Fruit fly (Drosophila melanogaster): ENCODE measurements around the gene rtp.

Gene rtp

dm6 chr3R:5279609-5280164, 42.6 kb upstream of the rtp start:
- TF ChIP-seq pan (optimal IDR thresholded peaks at IDR 0.05) (no peak), h (GFP tag; optimal IDR thresholded peaks at IDR 0.05) (peak; percentile 22), Abd-B (GFP tag; optimal IDR thresholded peaks at IDR 0.05) (no peak)

dm6 chr3R:5278627-5279026, 41.5 kb upstream of the rtp start:
- TF ChIP-seq rgr (GFP tag; optimal IDR thresholded peaks at IDR 0.05) (no peak), dl (GFP tag; optimal IDR thresholded peaks at IDR 0.05; ENCODE audit: insufficient read depth in 1 of 2, partially characterized antibody in 2 of 2) (no peak), Jra (GFP tag; optimal IDR thresholded peaks at IDR 0.05) (no peak), foxo (GFP tag; optimal IDR thresholded peaks at IDR 0.05) (no peak), Hr83 (GFP tag; optimal IDR thresholded peaks at IDR 0.05; ENCODE audit: poor library complexity, severe bottlenecking) (no peak), pan (optimal IDR thresholded peaks at IDR 0.05) (no peak), N (GFP tag; optimal IDR thresholded peaks at IDR 0.05) (no peak), Dfd (GFP tag; optimal IDR thresholded peaks at IDR 0.05) (no peak), OdsH (GFP tag; optimal IDR thresholded peaks at IDR 0.05) (no peak), Hnf4 (GFP tag; optimal IDR thresholded peaks at IDR 0.05) (no peak), Vsx2 (GFP tag; optimal IDR thresholded peaks at IDR 0.05; ENCODE audit: partially characterized antibody) (no peak), fru (GFP tag; optimal IDR thresholded peaks at IDR 0.05) (no peak), Abd-B (GFP tag; optimal IDR thresholded peaks at IDR 0.05) (no peak), Dif (GFP tag; optimal IDR thresholded peaks at IDR 0.05; ENCODE audit: partially characterized antibody) (no peak), psq (GFP tag; optimal IDR thresholded peaks at IDR 0.05) (no peak), Mio (GFP tag; optimal IDR thresholded peaks at IDR 0.05) (no peak), sage (GFP tag; optimal IDR thresholded peaks at IDR 0.05) (no peak), br (GFP tag; optimal IDR thresholded peaks at IDR 0.05) (no peak), usp (GFP tag; optimal IDR thresholded peaks at IDR 0.05) (no peak)

- TF ChIP-seq foxo (GFP tag; optimal IDR thresholded peaks at IDR 0.05) (no peak), psq (GFP tag; optimal IDR thresholded peaks at IDR 0.05) (no peak), Jra (GFP tag; optimal IDR thresholded peaks at IDR 0.05) (no peak), Hr78 (GFP tag; optimal IDR thresholded peaks at IDR 0.05) (no peak), br (GFP tag; optimal IDR thresholded peaks at IDR 0.05) (no peak), woc (GFP tag; optimal IDR thresholded peaks at IDR 0.05) (no peak), h (GFP tag; optimal IDR thresholded peaks at IDR 0.05) (no peak), Rel (GFP tag; optimal IDR thresholded peaks at IDR 0.05) (no peak), Rel (tag; optimal IDR thresholded peaks at IDR 0.05) (no peak), OdsH (GFP tag; optimal IDR thresholded peaks at IDR 0.05) (no peak), dsf (GFP tag; optimal IDR thresholded peaks at IDR 0.05; ENCODE audit: borderline replicate concordance) (no peak), Hr83 (GFP tag; optimal IDR thresholded peaks at IDR 0.05; ENCODE audit: poor library complexity, severe bottlenecking) (no peak), N (GFP tag; optimal IDR thresholded peaks at IDR 0.05) (no peak), Hnf4 (GFP tag; optimal IDR thresholded peaks at IDR 0.05) (no peak), dl (GFP tag; optimal IDR thresholded peaks at IDR 0.05; ENCODE audit: insufficient read depth in 1 of 2, partially characterized antibody in 2 of 2) (no peak), rgr (GFP tag; optimal IDR thresholded peaks at IDR 0.05) (no peak)
These were observed 40.6 kb upstream of the rtp start, which contains the start of gene CG31538 for dm6 chr3R:5277735-5278134. Gene CG31538 (minus strand): TSS chr3R:5277835.

dm6 chr3R:5270806-5271205, 33.7 kb upstream of the rtp start:
- TF ChIP-seq CrebA (GFP tag; optimal IDR thresholded peaks at IDR 0.05; ENCODE audit: borderline replicate concordance) (no peak), h (GFP tag; optimal IDR thresholded peaks at IDR 0.05) (peak; percentile 28), lola (GFP tag; optimal IDR thresholded peaks at IDR 0.05) (no peak), foxo (GFP tag; optimal IDR thresholded peaks at IDR 0.05) (peak in 1 of 2 experiments; percentile 47), br (GFP tag; optimal IDR thresholded peaks at IDR 0.05) (peak; percentile 16), OdsH (GFP tag; optimal IDR thresholded peaks at IDR 0.05) (no peak), rgr (GFP tag; optimal IDR thresholded peaks at IDR 0.05) (peak; percentile 44), Hnf4 (GFP tag; optimal IDR thresholded peaks at IDR 0.05) (peak; percentile 21), fru (GFP tag; optimal IDR thresholded peaks at IDR 0.05) (peak; percentile 34)

- TF ChIP-seq lola (GFP tag; optimal IDR thresholded peaks at IDR 0.05) (no peak), Myc (optimal IDR thresholded peaks at IDR 0.05) (peak; percentile 85), brk (GFP tag; optimal IDR thresholded peaks at IDR 0.05) (peak; percentile 19), ey (GFP tag; optimal IDR thresholded peaks at IDR 0.05) (no peak), pan (optimal IDR thresholded peaks at IDR 0.05) (no peak), Hnf4 (GFP tag; optimal IDR thresholded peaks at IDR 0.05) (no peak), psq (GFP tag; optimal IDR thresholded peaks at IDR 0.05) (no peak), Vsx2 (GFP tag; optimal IDR thresholded peaks at IDR 0.05; ENCODE audit: partially characterized antibody) (peak; percentile 44), Hr78 (GFP tag; optimal IDR thresholded peaks at IDR 0.05) (no peak), woc (GFP tag; optimal IDR thresholded peaks at IDR 0.05) (no peak), foxo (GFP tag; optimal IDR thresholded peaks at IDR 0.05) (no peak), N (GFP tag; optimal IDR thresholded peaks at IDR 0.05) (peak; percentile 78)
These were observed 31.4 kb upstream of the rtp start for dm6 chr3R:5268495-5268894.

Measured in whole organism, wandering third instar larva.